Fruit fly (Drosophila melanogaster): ENCODE data around the gene RpL28.

Gene RpL28

dm6 chr3L:3257690-3258089 is 34.9 kb upstream of the RpL28 start, which contains the start of gene ckd:
Gene ckd (plus strand): TSS chr3L:3257878.
- no peak for TF ChIP-seq Hr78 (GFP tag; optimal IDR thresholded peaks at IDR 0.05)
- TF ChIP-seq Hr83 (GFP tag; optimal IDR thresholded peaks at IDR 0.05; ENCODE audit: poor library complexity, severe bottlenecking): no peak
- peak; percentile 38 for TF ChIP-seq Vsx2 (GFP tag; optimal IDR thresholded peaks at IDR 0.05; ENCODE audit: partially characterized antibody)
- no peak for TF ChIP-seq foxo (GFP tag; optimal IDR thresholded peaks at IDR 0.05)
- peak; percentile 59 to 66 for TF ChIP-seq dl (GFP tag; optimal IDR thresholded peaks at IDR 0.05; ENCODE audit: insufficient read depth in 1 of 2, partially characterized antibody in 2 of 2)
- no peak for TF ChIP-seq psq (GFP tag; optimal IDR thresholded peaks at IDR 0.05)
- TF ChIP-seq brk (GFP tag; optimal IDR thresholded peaks at IDR 0.05): no peak
- TF ChIP-seq Jra (GFP tag; optimal IDR thresholded peaks at IDR 0.05): no peak
- no peak for TF ChIP-seq h (GFP tag; optimal IDR thresholded peaks at IDR 0.05)
- no peak for TF ChIP-seq Hnf4 (GFP tag; optimal IDR thresholded peaks at IDR 0.05)
- TF ChIP-seq br (GFP tag; optimal IDR thresholded peaks at IDR 0.05): no peak
- TF ChIP-seq pan (optimal IDR thresholded peaks at IDR 0.05): no peak
- no peak for TF ChIP-seq usp (GFP tag; optimal IDR thresholded peaks at IDR 0.05)
- peak; percentile 32 for TF ChIP-seq OdsH (GFP tag; optimal IDR thresholded peaks at IDR 0.05)
- TF ChIP-seq Dif (GFP tag; optimal IDR thresholded peaks at IDR 0.05; ENCODE audit: partially characterized antibody): peak; percentile 71
- no peak for TF ChIP-seq CG9705 (GFP tag; optimal IDR thresholded peaks at IDR 0.05)
- TF ChIP-seq ey (GFP tag; optimal IDR thresholded peaks at IDR 0.05): no peak
- TF ChIP-seq woc (GFP tag; optimal IDR thresholded peaks at IDR 0.05): no peak
- TF ChIP-seq rgr (GFP tag; optimal IDR thresholded peaks at IDR 0.05): no peak
- no peak for TF ChIP-seq GATAd (GFP tag; optimal IDR thresholded peaks at IDR 0.05)
- TF ChIP-seq fru (GFP tag; optimal IDR thresholded peaks at IDR 0.05): peak; percentile 1
- no peak for TF ChIP-seq HLH106 (tag; optimal IDR thresholded peaks at IDR 0.05)
- no peak for TF ChIP-seq sv (GFP tag; optimal IDR thresholded peaks at IDR 0.05)
- TF ChIP-seq Myc (optimal IDR thresholded peaks at IDR 0.05): no peak
- TF ChIP-seq Abd-B (GFP tag; optimal IDR thresholded peaks at IDR 0.05): no peak
- no peak for TF ChIP-seq Mio (GFP tag; optimal IDR thresholded peaks at IDR 0.05)
- no peak for TF ChIP-seq dmrt93B (GFP tag; optimal IDR thresholded peaks at IDR 0.05)
- TF ChIP-seq Sp1 (GFP tag; optimal IDR thresholded peaks at IDR 0.05): peak; percentile 14
- TF ChIP-seq tai (GFP tag; optimal IDR thresholded peaks at IDR 0.05): no peak
- TF ChIP-seq CrebA (GFP tag; optimal IDR thresholded peaks at IDR 0.05; ENCODE audit: borderline replicate concordance): peak; percentile 5
- TF ChIP-seq lola (GFP tag; optimal IDR thresholded peaks at IDR 0.05): no peak
- TF ChIP-seq sage (GFP tag; optimal IDR thresholded peaks at IDR 0.05): no peak
- TF ChIP-seq dsf (GFP tag; optimal IDR thresholded peaks at IDR 0.05; ENCODE audit: borderline replicate concordance): no peak
- no peak for TF ChIP-seq CG32264 (GFP tag; optimal IDR thresholded peaks at IDR 0.05)
- TF ChIP-seq jim (GFP tag; optimal IDR thresholded peaks at IDR 0.05): no peak
- no peak for TF ChIP-seq Rel (GFP tag; optimal IDR thresholded peaks at IDR 0.05)
- TF ChIP-seq Rel (tag; optimal IDR thresholded peaks at IDR 0.05): no peak
- no peak for TF ChIP-seq N (GFP tag; optimal IDR thresholded peaks at IDR 0.05)
- no peak for TF ChIP-seq Dfd (GFP tag; optimal IDR thresholded peaks at IDR 0.05)

dm6 chr3L:3253631-3254030 is 30.9 kb upstream of the RpL28 start:
- no peak for TF ChIP-seq Hr78 (GFP tag; optimal IDR thresholded peaks at IDR 0.05)
- TF ChIP-seq tai (GFP tag; optimal IDR thresholded peaks at IDR 0.05): no peak
- no peak for TF ChIP-seq foxo (GFP tag; optimal IDR thresholded peaks at IDR 0.05)
- no peak for TF ChIP-seq lola (GFP tag; optimal IDR thresholded peaks at IDR 0.05)
- no peak for TF ChIP-seq rgr (GFP tag; optimal IDR thresholded peaks at IDR 0.05)
- TF ChIP-seq CG9705 (GFP tag; optimal IDR thresholded peaks at IDR 0.05): no peak
- TF ChIP-seq usp (GFP tag; optimal IDR thresholded peaks at IDR 0.05): no peak
- TF ChIP-seq jim (GFP tag; optimal IDR thresholded peaks at IDR 0.05): no peak
- TF ChIP-seq woc (GFP tag; optimal IDR thresholded peaks at IDR 0.05): peak; percentile 62
- no peak for TF ChIP-seq br (GFP tag; optimal IDR thresholded peaks at IDR 0.05)
- no peak for TF ChIP-seq OdsH (GFP tag; optimal IDR thresholded peaks at IDR 0.05)
- no peak for TF ChIP-seq CG32264 (GFP tag; optimal IDR thresholded peaks at IDR 0.05)
- no peak for TF ChIP-seq Mio (GFP tag; optimal IDR thresholded peaks at IDR 0.05)
- no peak for TF ChIP-seq Hr83 (GFP tag; optimal IDR thresholded peaks at IDR 0.05; ENCODE audit: poor library complexity, severe bottlenecking)
- TF ChIP-seq brk (GFP tag; optimal IDR thresholded peaks at IDR 0.05): no peak
- no peak for TF ChIP-seq Dfd (GFP tag; optimal IDR thresholded peaks at IDR 0.05)
- TF ChIP-seq pan (optimal IDR thresholded peaks at IDR 0.05): no peak
- TF ChIP-seq CrebA (GFP tag; optimal IDR thresholded peaks at IDR 0.05; ENCODE audit: borderline replicate concordance): no peak
- TF ChIP-seq dl (GFP tag; optimal IDR thresholded peaks at IDR 0.05; ENCODE audit: insufficient read depth in 1 of 2, partially characterized antibody in 2 of 2): peak in 1 of 2 experiments; percentile 25
- no peak for TF ChIP-seq psq (GFP tag; optimal IDR thresholded peaks at IDR 0.05)
- TF ChIP-seq fru (GFP tag; optimal IDR thresholded peaks at IDR 0.05): no peak
- TF ChIP-seq Rel (GFP tag; optimal IDR thresholded peaks at IDR 0.05): no peak
- no peak for TF ChIP-seq Rel (tag; optimal IDR thresholded peaks at IDR 0.05)
- no peak for TF ChIP-seq N (GFP tag; optimal IDR thresholded peaks at IDR 0.05)
- no peak for TF ChIP-seq Sp1 (GFP tag; optimal IDR thresholded peaks at IDR 0.05)
- no peak for TF ChIP-seq Myc (optimal IDR thresholded peaks at IDR 0.05)
- TF ChIP-seq h (GFP tag; optimal IDR thresholded peaks at IDR 0.05): no peak
- peak; percentile 55 for TF ChIP-seq Dif (GFP tag; optimal IDR thresholded peaks at IDR 0.05; ENCODE audit: partially characterized antibody)
- no peak for TF ChIP-seq dsf (GFP tag; optimal IDR thresholded peaks at IDR 0.05; ENCODE audit: borderline replicate concordance)
- TF ChIP-seq sv (GFP tag; optimal IDR thresholded peaks at IDR 0.05): no peak
- no peak for TF ChIP-seq HLH106 (tag; optimal IDR thresholded peaks at IDR 0.05)
- TF ChIP-seq Vsx2 (GFP tag; optimal IDR thresholded peaks at IDR 0.05; ENCODE audit: partially characterized antibody): peak; percentile 59
- TF ChIP-seq ey (GFP tag; optimal IDR thresholded peaks at IDR 0.05): no peak
